Fruit fly (Drosophila melanogaster) whole organism, prepupa: ENCODE results near the gene Gbs-76A.

Experiments used
- CG10631 ChIP-seq: fragments of 200-800 bp; sonication (Bioruptor generic); optimal IDR thresholded peaks from 2 replicates; lab custom pipeline; 2016; ENCODE audit warnings: missing biosample characterization, missing genetic modification characterization
- CG15336 ChIP-seq: fragments of 200-800 bp; sonication (Bioruptor generic); IDR thresholded peaks from 2 replicates; pipeline ENCODE4 v1.3.6; 2022; ENCODE audit warnings: missing biosample characterization, missing genetic modification characterization
- CG3032 ChIP-seq: fragments of 200-800 bp; optimal IDR thresholded peaks from 2 replicates; lab custom pipeline; 2019; ENCODE audit warnings: missing biosample characterization, mild to moderate bottlenecking, missing genetic modification characterization, moderate library complexity
- CG32006 ChIP-seq: fragments of 200-800 bp; sonication (Bioruptor generic); optimal IDR thresholded peaks from 3 replicates; lab custom pipeline; 2017; ENCODE audit warnings: missing biosample characterization, mild to moderate bottlenecking, missing genetic modification characterization
- CG34406 ChIP-seq: fragments of 200-800 bp; sonication (Bioruptor generic); optimal IDR thresholded peaks from 3 replicates; lab custom pipeline; 2016; ENCODE audit warnings: missing biosample characterization, missing genetic modification characterization
- CG3919 ChIP-seq: fragments of 200-800 bp; sonication (Bioruptor generic); optimal IDR thresholded peaks from 3 replicates; lab custom pipeline; 2016; ENCODE audit warnings: missing biosample characterization, missing genetic modification characterization
- CG4318 ChIP-seq: fragments of 200-800 bp; sonication (Bioruptor generic); optimal IDR thresholded peaks from 3 replicates; lab custom pipeline; 2017; ENCODE audit warnings: missing biosample characterization, mild to moderate bottlenecking, missing genetic modification characterization
- CG6163 ChIP-seq: fragments of 200-800 bp; sonication (Bioruptor generic); IDR thresholded peaks from 3 replicates; pipeline ENCODE4 v1.3.6; 2022; ENCODE audit warnings: missing biosample characterization, missing genetic modification characterization
- CG6808 ChIP-seq: fragments of 200-800 bp; sonication (Bioruptor generic); optimal IDR thresholded peaks from 3 replicates; lab custom pipeline; 2017; ENCODE audit warnings: missing biosample characterization, missing genetic modification characterization, mild to moderate bottlenecking, moderate library complexity, missing genetic modification reagents
- CG7368 ChIP-seq: fragments of 200-800 bp; sonication (Bioruptor generic); optimal IDR thresholded peaks from 3 replicates; lab custom pipeline; 2016; ENCODE audit warnings: missing biosample characterization, missing genetic modification characterization
- CG8119 ChIP-seq: fragments of 200-800 bp; sonication (Bioruptor generic); IDR thresholded peaks from 3 replicates; pipeline ENCODE4 v1.3.6; 2022; ENCODE audit warnings: missing biosample characterization, missing genetic modification characterization
- CG8319 ChIP-seq: fragments of 200-800 bp; sonication (Bioruptor generic); optimal IDR thresholded peaks from 3 replicates; lab custom pipeline; 2016; ENCODE audit warnings: missing biosample characterization, missing genetic modification characterization
- CG8632 ChIP-seq: fragments of 200-800 bp; sonication (Bioruptor generic); optimal IDR thresholded peaks from 3 replicates; lab custom pipeline; 2016; ENCODE audit warnings: missing biosample characterization, missing genetic modification characterization
- CG9139 ChIP-seq: fragments of 200-800 bp; sonication (Bioruptor generic); optimal IDR thresholded peaks from 3 replicates; lab custom pipeline; 2017; ENCODE audit warnings: missing biosample characterization, mild to moderate bottlenecking, missing genetic modification characterization
- Eip78C ChIP-seq: fragments of 200-800 bp; sonication (Bioruptor generic); peaks from one replicate; lab custom pipeline; 2016; ENCODE audit warnings: missing biosample characterization, missing genetic modification characterization
- Ets21C ChIP-seq: fragments of 200-800 bp; sonication (Bioruptor generic); optimal IDR thresholded peaks from 3 replicates; lab custom pipeline; 2016; ENCODE audit warnings: missing biosample characterization, missing genetic modification characterization
- Ets96B ChIP-seq: fragments of 200-800 bp; optimal IDR thresholded peaks from 2 replicates; lab custom pipeline; 2019; ENCODE audit warnings: missing biosample characterization, mild to moderate bottlenecking, missing genetic modification characterization, moderate library complexity
- Hr4 ChIP-seq: fragments of 200-800 bp; sonication (Bioruptor generic); optimal IDR thresholded peaks from 3 replicates; lab custom pipeline; 2016; ENCODE audit warnings: missing biosample characterization, missing genetic modification characterization
- Lpt ChIP-seq: fragments of 200-800 bp; sonication (Bioruptor generic); optimal IDR thresholded peaks from 3 replicates; lab custom pipeline; 2016; ENCODE audit warnings: missing biosample characterization, missing genetic modification characterization
- OdsH ChIP-seq: fragments of 200-800 bp; sonication (Bioruptor generic); optimal IDR thresholded peaks from 3 replicates; lab custom pipeline; 2016; ENCODE audit warnings: missing biosample characterization, missing genetic modification characterization
- Smox ChIP-seq: fragments of 200-800 bp; sonication (Bioruptor generic); optimal IDR thresholded peaks from 3 replicates; lab custom pipeline; 2016; ENCODE audit warnings: missing biosample characterization, missing genetic modification characterization
- achi ChIP-seq: fragments of 200-800 bp; sonication (Bioruptor generic); optimal IDR thresholded peaks from 3 replicates; lab custom pipeline; 2016; ENCODE audit warnings: missing biosample characterization, missing genetic modification characterization
- acj6 ChIP-seq: fragments of 200-800 bp; sonication (Bioruptor generic); optimal IDR thresholded peaks from 3 replicates; lab custom pipeline; 2016; ENCODE audit warnings: missing biosample characterization, missing genetic modification characterization
- eg ChIP-seq: fragments of 200-800 bp; sonication (Bioruptor generic); IDR thresholded peaks from 3 replicates; pipeline ENCODE4 v1.3.6; 2022; ENCODE audit warnings: missing biosample characterization, missing genetic modification characterization
- fkh ChIP-seq: fragments of 200-800 bp; sonication (Bioruptor generic); optimal IDR thresholded peaks from 3 replicates; lab custom pipeline; 2017; ENCODE audit warnings: missing biosample characterization, mild to moderate bottlenecking, missing genetic modification characterization, moderate library complexity
- lz ChIP-seq: fragments of 200-800 bp; sonication (Bioruptor generic); optimal IDR thresholded peaks from 3 replicates; lab custom pipeline; 2016; ENCODE audit warnings: missing biosample characterization, missing genetic modification characterization
- pdm3 ChIP-seq: fragments of 200-800 bp; sonication (Bioruptor generic); optimal IDR thresholded peaks from 3 replicates; lab custom pipeline; 2016; ENCODE audit warnings: missing biosample characterization, missing genetic modification characterization
- salr ChIP-seq, 2 experiments: fragments of 200-800 bp; sonication (Bioruptor generic); optimal IDR thresholded peaks; 3 replicates each; lab custom pipeline; 2016 to 2018; ENCODE audit warnings: missing biosample characterization in 2 of 2, missing genetic modification characterization in 2 of 2, mild to moderate bottlenecking in 1 of 2
- spab ChIP-seq: fragments of 200-800 bp; sonication (Bioruptor generic); optimal IDR thresholded peaks from 2 replicates; lab custom pipeline; 2017; ENCODE audit warnings: missing biosample characterization, mild to moderate bottlenecking, missing genetic modification characterization, missing genetic modification reagents
- svp ChIP-seq: fragments of 200-800 bp; sonication (Bioruptor generic); peaks from one replicate; lab custom pipeline; 2016; ENCODE audit warnings: missing biosample characterization, missing genetic modification characterization
- topi ChIP-seq: fragments of 200-800 bp; sonication (Bioruptor generic); optimal IDR thresholded peaks from 3 replicates; lab custom pipeline; 2016; ENCODE audit warnings: missing biosample characterization, missing genetic modification characterization

Gbs-76A gene

dm6 chr3L:19292440-19293175 lies at the start of gene Gbs-76A (continued):
- TF ChIP-seq CG3032 (peak; percentile 90), Ets21C (GFP tag; lab: Kevin White, UChicago) (peak; percentile 30), CG9139 (GFP tag; lab: Kevin White, UChicago) (peak; percentile 63), CG34406 (GFP tag; lab: Kevin White, UChicago) (peak; percentile 84), svp (GFP tag; lab: Kevin White, UChicago) (peak; percentile 85), CG8319 (peak; percentile 75), CG8119 (GFP tag; lab: Robert Waterston, UW) (peak; percentile 96), acj6 (GFP tag; lab: Kevin White, UChicago) (peak; percentile 83), Smox (peak; percentile 59), pdm3 (peak; percentile 67)

dm6 chr3L:19340516-19340915 lies 48.0 kb upstream of the Gbs-76A start:
- TF ChIP-seq fkh (GFP tag; lab: Kevin White, UChicago): peak; percentile 57
- TF ChIP-seq topi (GFP tag; lab: Kevin White, UChicago): no peak

dm6 chr3L:19338234-19338633 lies 45.7 kb upstream of the Gbs-76A start:
- TF ChIP-seq Eip78C (GFP tag; lab: Kevin White, UChicago) (peak; percentile 33), Lpt (GFP tag; lab: Kevin White, UChicago) (no peak), OdsH (peak; percentile 28), CG8119 (GFP tag; lab: Robert Waterston, UW) (0 out of 3 replicates have a peak, but pooled peaks have one; percentile 38), CG3032 (peak; percentile 5), topi (GFP tag; lab: Kevin White, UChicago) (no peak), svp (GFP tag; lab: Kevin White, UChicago) (peak; percentile 31), acj6 (GFP tag; lab: Kevin White, UChicago) (peak; percentile 23), CG15336 (GFP tag; lab: Robert Waterston, UW) (0 out of 2 replicates have a peak, but pooled peaks have one; percentile 17), achi (GFP tag; lab: Kevin White, UChicago) (peak; percentile 20), Hr4 (GFP tag; lab: Kevin White, UChicago) (peak; percentile 7), CG6808 (no peak), CG32006 (GFP tag; lab: Kevin White, UChicago) (peak; percentile 19), CG8632 (GFP tag; lab: Kevin White, UChicago) (peak; percentile 18)

- TF ChIP-seq Ets96B (tag; lab: Kevin White, UChicago) (no peak), topi (GFP tag; lab: Kevin White, UChicago) (no peak), CG6163 (GFP tag; lab: Robert Waterston, UW) (0 out of 3 replicates have a peak, but pooled peaks have one; percentile 21), Lpt (GFP tag; lab: Kevin White, UChicago) (no peak), Eip78C (GFP tag; lab: Kevin White, UChicago) (peak; percentile 56), svp (GFP tag; lab: Kevin White, UChicago) (no peak), spab (GFP tag; lab: Kevin White, UChicago) (no peak), eg (GFP tag; lab: Robert Waterston, UW) (peak; percentile 35; the same call in 1 of the 3 replicates), salr (GFP tag; optimal IDR thresholded peaks at IDR 0.05; lab: Kevin White, UChicago) (no peak), fkh (GFP tag; lab: Kevin White, UChicago) (peak; percentile 82), CG34406 (GFP tag; lab: Kevin White, UChicago) (no peak), pdm3 (no peak), CG7368 (no peak), CG10631 (GFP tag; lab: Kevin White, UChicago) (no peak), CG8119 (GFP tag; lab: Robert Waterston, UW) (peak; percentile 28; the same call in 1 of the 3 replicates), CG3919 (no peak)
Observed at dm6 chr3L:19337398-19338086, 45.0 kb upstream of the Gbs-76A start, which contains the start of gene pip. pip (minus strand) TSS chr3L:19337609.

- TF ChIP-seq OdsH (peak; percentile 12), salr (GFP tag; optimal IDR thresholded peaks at IDR 0.05; lab: Kevin White, UChicago) (peak in 1 of 2 experiments; percentile 21), CG32006 (GFP tag; lab: Kevin White, UChicago) (peak; percentile 54), Eip78C (GFP tag; lab: Kevin White, UChicago) (peak; percentile 68), CG10631 (GFP tag; lab: Kevin White, UChicago) (peak; percentile 11), eg (GFP tag; lab: Robert Waterston, UW) (peak; percentile 11; the same call in 1 of the 3 replicates), CG6163 (GFP tag; lab: Robert Waterston, UW) (no peak), CG15336 (GFP tag; lab: Robert Waterston, UW) (peak; percentile 47; the same call in 1 of the 2 replicates), acj6 (GFP tag; lab: Kevin White, UChicago) (peak; percentile 4), achi (GFP tag; lab: Kevin White, UChicago) (peak; percentile 16), CG4318 (GFP tag; lab: Kevin White, UChicago) (no peak), lz (GFP tag; lab: Kevin White, UChicago) (no peak)
Observed at dm6 chr3L:19336678-19337077, 44.1 kb upstream of the Gbs-76A start.
